Worm (Caenorhabditis elegans) whole organism, L4 larva: Measurements from ENCODE around the gene gap-1.

Source experiments
- R02D3.7 ChIP-seq: fragments of 150-350 bp; sonication (generic microtip); optimal IDR thresholded peaks from 3 replicates; lab custom pipeline; 2014; ENCODE audit warnings: missing biosample characterization, missing genetic modification characterization
- T20F7.1 ChIP-seq: fragments of 200-800 bp; sonication (Bioruptor generic); optimal IDR thresholded peaks from 2 replicates; lab custom pipeline; 2018; ENCODE audit warnings: mild to moderate bottlenecking, missing genetic modification characterization, missing compliant biosample characterization
- Y5F2A.4 ChIP-seq: fragments of 200-800 bp; sonication (Bioruptor generic); optimal IDR thresholded peaks from 2 replicates; lab custom pipeline; 2018; ENCODE audit warnings: mild to moderate bottlenecking, missing genetic modification characterization, missing compliant biosample characterization
- ZK337.2 ChIP-seq: fragments of 200-800 bp; sonication (Bioruptor generic); IDR thresholded peaks from 2 replicates; pipeline ENCODE4 v1.3.6; 2022; ENCODE audit warnings: missing genetic modification reagents, missing genetic modification characterization, missing compliant biosample characterization
- ama-1 ChIP-seq: fragments of 150-350 bp; optimal IDR thresholded peaks from 2 replicates; lab custom pipeline; 2014; ENCODE audit warnings: inconsistent platforms, mixed read lengths
- attf-4 ChIP-seq: sonication (generic microtip); optimal IDR thresholded peaks from 3 replicates; lab custom pipeline; 2017; ENCODE audit warnings: missing biosample characterization, missing genetic modification characterization
- ceh-32 ChIP-seq: sonication (generic microtip); optimal IDR thresholded peaks from 2 replicates; lab custom pipeline; 2016; ENCODE audit warnings: mild to moderate bottlenecking, missing genetic modification characterization, missing compliant biosample characterization; ENCODE audit not compliant: poor library complexity
- ceh-44 ChIP-seq: fragments of 200-800 bp; sonication (Bioruptor generic); IDR thresholded peaks from 2 replicates; pipeline ENCODE4 v1.3.6; 2022; ENCODE audit warnings: missing genetic modification reagents, missing genetic modification characterization, missing compliant biosample characterization
- ceh-82 ChIP-seq: sonication (generic microtip); optimal IDR thresholded peaks from 2 replicates; lab custom pipeline; 2017; ENCODE audit warnings: missing biosample characterization, missing genetic modification characterization
- ces-1 ChIP-seq: fragments of 150-350 bp; sonication (generic microtip); optimal IDR thresholded peaks from 4 replicates; lab custom pipeline; 2014; ENCODE audit warnings: missing biosample characterization, missing genetic modification reagents, missing genetic modification characterization
- ctbp-1 ChIP-seq: fragments of 200-800 bp; sonication (Bioruptor generic); IDR thresholded peaks from 2 replicates; pipeline ENCODE4 v1.3.6; 2022; ENCODE audit warnings: missing genetic modification reagents, missing genetic modification characterization, missing compliant biosample characterization
- duxl-1 ChIP-seq: sonication (generic microtip); optimal IDR thresholded peaks from 2 replicates; lab custom pipeline; 2016; ENCODE audit warnings: mild to moderate bottlenecking, missing genetic modification characterization, moderate library complexity, missing compliant biosample characterization; ENCODE audit not compliant: poor library complexity
- fkh-10 ChIP-seq: fragments of 150-350 bp; optimal IDR thresholded peaks from 2 replicates; lab custom pipeline; 2014; ENCODE audit warnings: missing biosample characterization, missing genetic modification reagents, missing genetic modification characterization
- hlh-30 ChIP-seq: sonication (generic microtip); optimal IDR thresholded peaks from 2 replicates; lab custom pipeline; 2017; ENCODE audit warnings: antibody characterized with exemption, mild to moderate bottlenecking, missing genetic modification characterization, missing compliant biosample characterization; ENCODE audit not compliant: insufficient read depth
- hmg-1.1 ChIP-seq: fragments of 200-800 bp; sonication (Bioruptor generic); IDR thresholded peaks from 2 replicates; pipeline ENCODE4 v1.3.6; 2022; ENCODE audit warnings: missing genetic modification reagents, missing genetic modification characterization, missing compliant biosample characterization
- lin-38 ChIP-seq: fragments of 200-800 bp; sonication (Bioruptor generic); IDR thresholded peaks from 2 replicates; pipeline ENCODE4 v1.3.6; 2022; ENCODE audit warnings: missing genetic modification reagents, missing genetic modification characterization, missing compliant biosample characterization
- lsy-2 ChIP-seq, 2 experiments: fragments of 150-350 bp in 1 of 2; sonication (generic microtip) in 1 of 2; optimal IDR thresholded peaks; 2 replicates each; lab custom pipeline; 2014 to 2017; ENCODE audit warnings: missing biosample characterization in 2 of 2, missing genetic modification characterization in 2 of 2
- madf-9 ChIP-seq: fragments of 200-800 bp; sonication (Bioruptor generic); conservative IDR thresholded peaks from 2 replicates; pipeline ENCODE4 v1.3.6; 2022; ENCODE audit warnings: missing genetic modification reagents, missing genetic modification characterization, missing compliant biosample characterization
- mdl-1 ChIP-seq, 2 experiments: fragments of 150-350 bp in 1 of 2; sonication (generic microtip) in 1 of 2; optimal IDR thresholded peaks; 2 replicates each; lab custom pipeline; 2014 to 2017; ENCODE audit warnings: missing biosample characterization in 2 of 2, missing genetic modification characterization in 2 of 2
- mes-2 ChIP-seq: sonication (generic microtip); optimal IDR thresholded peaks from 2 replicates; lab custom pipeline; 2016; ENCODE audit warnings: missing genotype, mild to moderate bottlenecking, missing genetic modification characterization, missing compliant biosample characterization; ENCODE audit not compliant: poor library complexity, severe bottlenecking
- nhr-11 ChIP-seq: fragments of 150-350 bp; optimal IDR thresholded peaks from 2 replicates; lab custom pipeline; 2014; ENCODE audit warnings: missing biosample characterization, missing genetic modification characterization
- nhr-111 ChIP-seq: fragments of 200-800 bp; sonication (Bioruptor generic); optimal IDR thresholded peaks from 2 replicates; lab custom pipeline; 2018; ENCODE audit warnings: mild to moderate bottlenecking, missing genetic modification characterization, missing compliant biosample characterization
- nhr-237 ChIP-seq: sonication (generic microtip); optimal IDR thresholded peaks from 2 replicates; lab custom pipeline; 2017; ENCODE audit warnings: missing biosample characterization, missing genetic modification characterization
- nhr-25 ChIP-seq: sonication (generic microtip); optimal IDR thresholded peaks from 2 replicates; lab custom pipeline; 2017; ENCODE audit warnings: missing genetic modification characterization, mild to moderate bottlenecking, missing compliant biosample characterization, antibody characterized with exemption, moderate library complexity, borderline replicate concordance; ENCODE audit not compliant: insufficient read depth
- nhr-28 ChIP-seq: fragments of 150-350 bp; optimal IDR thresholded peaks from 2 replicates; lab custom pipeline; 2014; ENCODE audit warnings: missing biosample characterization, missing genetic modification characterization
- nhr-41 ChIP-seq: fragments of 200-800 bp; sonication (Bioruptor generic); IDR thresholded peaks from 2 replicates; pipeline ENCODE4 v1.3.6; 2022; ENCODE audit warnings: missing genetic modification reagents, missing genetic modification characterization, missing compliant biosample characterization
- rbr-2 ChIP-seq: sonication (generic microtip); optimal IDR thresholded peaks from 2 replicates; lab custom pipeline; 2016; ENCODE audit warnings: missing genotype, missing genetic modification characterization, missing compliant biosample characterization
- saeg-2 ChIP-seq: fragments of 200-800 bp; sonication (Bioruptor generic); IDR thresholded peaks from 2 replicates; pipeline ENCODE4 v1.3.6; 2022; ENCODE audit warnings: missing genetic modification reagents, missing genetic modification characterization, missing compliant biosample characterization
- set-16 ChIP-seq: fragments of 200-800 bp; sonication (Bioruptor generic); IDR thresholded peaks from 2 replicates; pipeline ENCODE4 v1.3.6; 2022; ENCODE audit warnings: missing genetic modification reagents, missing genetic modification characterization, missing compliant biosample characterization
- skn-1 ChIP-seq: fragments of 150-350 bp; optimal IDR thresholded peaks from 2 replicates; lab custom pipeline; 2014; ENCODE audit warnings: missing biosample characterization, missing genetic modification characterization
- tra-1 ChIP-seq: fragments of 200-800 bp; sonication (Bioruptor generic); IDR thresholded peaks from 2 replicates; pipeline ENCODE4 v1.3.6; 2022; ENCODE audit warnings: missing genetic modification reagents, missing genetic modification characterization, missing compliant biosample characterization
- unc-62 ChIP-seq, 3 experiments: fragments of 150-350 bp in 1 of 3; sonication (generic microtip); optimal IDR thresholded peaks in 2 of 3; peaks in 1 of 3; 1 replicate in 1 of 3; 2 replicates in 2 of 3; lab custom pipeline; 2014 to 2017; ENCODE audit warnings: missing biosample characterization in 3 of 3, missing genetic modification characterization in 3 of 3, missing genetic modification reagents in 3 of 3, missing genotype in 1 of 3

gap-1 gene

DNA sequence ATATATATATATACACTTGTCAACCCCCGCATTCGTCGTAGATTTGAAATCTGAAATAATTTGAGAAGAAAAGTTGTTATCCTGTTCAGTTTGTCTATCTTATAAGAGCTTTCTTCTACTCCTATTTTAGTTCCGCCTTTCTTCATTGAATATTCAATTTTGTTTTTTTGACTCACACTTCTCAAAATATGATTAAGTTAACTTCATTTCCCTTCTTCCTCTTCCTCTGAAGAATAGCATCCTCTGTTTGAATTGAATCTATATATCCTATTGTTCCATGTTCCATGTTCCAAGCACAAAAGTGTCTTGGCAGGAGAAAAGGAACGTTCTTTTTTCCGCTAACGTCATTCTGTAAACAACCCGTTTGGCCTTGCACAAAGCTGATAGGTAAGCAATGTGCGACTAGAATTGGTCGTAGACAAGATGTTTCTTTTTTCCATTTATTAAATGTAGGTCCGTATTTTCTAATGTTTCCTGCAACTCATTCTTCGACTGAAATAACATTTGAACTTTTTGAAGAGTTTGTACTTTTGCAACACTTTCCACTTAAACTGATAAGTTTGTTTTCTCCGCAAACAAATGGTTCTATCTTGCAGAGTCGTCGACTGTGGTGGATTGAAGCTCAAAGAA, at the start of gene gap-1:
gap-1 (plus strand) TSS at position 580 of the 630 bp plus-strand sequence.
- TF ChIP-seq ceh-32 (peak; percentile 38), ama-1 (lab: Kevin White, UChicago) (no peak), nhr-41 (no peak), ZK337.2 (GFP tag; lab: Robert Waterston, UW) (no peak), nhr-11 (tag; lab: Kevin White, UChicago) (no peak), rbr-2 (peak; percentile 24), unc-62 (GFP tag; optimal IDR thresholded peaks at IDR 0.05 in 1 of 2; lab: Kevin White, UChicago) (peak in 1 of 2 experiments; percentile 64), unc-62 (tag; optimal IDR thresholded peaks at IDR 0.05; lab: Kevin White, UChicago) (no peak), ceh-82 (tag; lab: Kevin White, UChicago) (no peak), lin-38 (GFP tag; lab: Robert Waterston, UW) (no peak), fkh-10 (GFP tag; lab: Kevin White, UChicago) (peak; percentile 88), ces-1 (GFP tag; lab: Kevin White, UChicago) (peak; percentile 92), saeg-2 (no peak)

DNA sequence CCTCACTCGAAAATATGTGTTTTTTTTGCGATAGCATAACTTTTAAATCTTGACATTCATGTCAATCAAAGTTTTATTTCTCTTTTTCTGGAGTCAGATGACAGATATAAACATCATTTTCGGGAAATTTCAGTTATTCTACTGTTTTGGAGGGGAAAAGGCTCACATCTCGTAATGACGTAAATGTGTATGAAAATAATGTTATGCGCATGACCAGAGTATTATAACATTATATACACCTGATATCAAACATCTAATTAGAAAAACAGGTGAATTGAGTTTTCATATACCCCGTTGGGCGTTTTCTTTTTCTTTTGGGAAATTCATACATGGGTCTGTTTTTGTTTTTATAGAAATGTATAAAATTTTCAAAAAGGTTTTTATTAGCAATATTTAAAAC, 48.1 kb upstream of the gap-1 start:
- TF ChIP-seq lsy-2 (tag; optimal IDR thresholded peaks at IDR 0.05; lab: Kevin White, UChicago) (peak in 1 of 2 experiments; percentile 23), duxl-1 (tag; lab: Kevin White, UChicago) (peak; percentile 39), tra-1 (GFP tag; lab: Robert Waterston, UW) (no peak)

- TF ChIP-seq attf-4 (tag; lab: Kevin White, UChicago) (no peak), nhr-111 (GFP tag; lab: Kevin White, UChicago) (no peak), set-16 (GFP tag; lab: Robert Waterston, UW) (peak; percentile 94)
These were observed 47.4 kb upstream of the gap-1 start for ce11 chrX:2144875-2145274.

DNA sequence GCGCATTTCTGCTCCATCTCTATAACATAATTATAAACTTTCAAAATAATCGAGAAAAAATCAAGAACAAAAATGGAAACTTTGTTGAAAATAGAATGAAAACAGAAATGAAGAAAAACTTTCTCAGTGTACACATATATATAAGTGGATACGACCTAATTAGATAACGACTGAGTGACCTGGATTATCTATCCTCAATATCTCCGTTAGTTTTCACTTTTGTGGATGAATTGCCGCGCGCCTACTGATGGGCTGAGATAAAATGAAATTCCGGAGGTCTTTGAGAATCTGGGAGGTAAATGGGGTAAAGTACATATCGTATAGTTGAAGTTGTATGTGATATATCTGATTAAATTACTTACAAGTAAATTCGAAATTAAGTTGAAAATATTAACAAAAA, 46.7 kb upstream of the gap-1 start, which contains the start of gene dpy-3:
dpy-3 (minus strand) TSS at position 19 of the 400 bp plus-strand sequence.
- TF ChIP-seq madf-9 (GFP tag; lab: Robert Waterston, UW) (no peak), nhr-28 (tag; lab: Kevin White, UChicago) (peak; percentile 11), ZK337.2 (GFP tag; lab: Robert Waterston, UW) (no peak), Y5F2A.4 (GFP tag; lab: Kevin White, UChicago) (no peak), skn-1 (tag; lab: Kevin White, UChicago) (no peak), mes-2 (tag; lab: Kevin White, UChicago) (no peak)
- TF ChIP-seq, all 104 proteins: peak for 1

ce11 chrX:2150006-2150405, 42.3 kb upstream of the gap-1 start, which contains the start of gene npax-2:
Gene npax-2 (minus strand): TSS chrX:2150106.
- TF ChIP-seq ctbp-1 (GFP tag; lab: Robert Waterston, UW) (no peak), nhr-25 (no peak), nhr-237 (tag; lab: Kevin White, UChicago) (no peak), ceh-44 (GFP tag; lab: Robert Waterston, UW) (no peak), ama-1 (lab: Kevin White, UChicago) (no peak), T20F7.1 (GFP tag; lab: Kevin White, UChicago) (no peak), R02D3.7 (tag; lab: Kevin White, UChicago) (no peak)

- TF ChIP-seq hmg-1.1, result no peak
- TF ChIP-seq mdl-1 (tag; optimal IDR thresholded peaks at IDR 0.05; lab: Kevin White, UChicago), result no peak
- peak; percentile 23 for TF ChIP-seq hlh-30 (tag; lab: Kevin White, UChicago)
- TF ChIP-seq, all 104 proteins: peak for 1
These were observed 40.2 kb upstream of the gap-1 start for ce11 chrX:2152062-2152461.
